Worm (Caenorhabditis elegans): ENCODE data around the gene str-252.

str-252 gene

DNA sequence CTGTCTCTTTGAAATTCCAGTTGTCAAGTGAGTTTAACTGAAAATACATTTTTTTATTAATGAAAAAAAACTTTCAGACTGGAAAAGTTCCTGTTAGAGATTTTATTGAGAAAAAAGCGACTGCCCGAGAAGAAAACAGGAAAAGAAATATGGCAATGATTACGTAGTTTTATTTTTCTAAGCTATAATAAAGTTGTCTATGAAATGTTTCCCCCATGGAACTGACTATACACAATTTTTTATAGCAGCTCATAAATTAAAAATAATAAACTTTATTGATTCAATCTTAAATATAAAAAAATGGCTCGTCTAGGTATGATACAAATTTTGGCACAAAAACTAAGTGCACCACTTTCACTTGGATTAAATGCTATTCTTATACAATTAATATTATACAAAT is 13.8 kb upstream of the str-252 start, which contains the start of gene C06B3.1:
Gene C06B3.1, plus strand, starts transcription at position 301 of the 400 bp plus-strand sequence.
- TF ChIP-seq fos-1 (tag; optimal IDR thresholded peaks at IDR 0.05) (no peak), lin-39 (tag; optimal IDR thresholded peaks at IDR 0.05) (no peak), nhr-25 (tag; optimal IDR thresholded peaks at IDR 0.05) (no peak), C34F6.9 (tag; optimal IDR thresholded peaks at IDR 0.05) (no peak), nhr-21 (tag; optimal IDR thresholded peaks at IDR 0.05) (no peak), elt-1 (tag; optimal IDR thresholded peaks at IDR 0.05) (no peak), nhr-77 (tag; optimal IDR thresholded peaks at IDR 0.05) (no peak), ZK546.5 (tag; optimal IDR thresholded peaks at IDR 0.05) (no peak), zag-1 (tag; optimal IDR thresholded peaks at IDR 0.05) (no peak), lin-13 (GFP tag; optimal IDR thresholded peaks at IDR 0.05) (no peak)

DNA sequence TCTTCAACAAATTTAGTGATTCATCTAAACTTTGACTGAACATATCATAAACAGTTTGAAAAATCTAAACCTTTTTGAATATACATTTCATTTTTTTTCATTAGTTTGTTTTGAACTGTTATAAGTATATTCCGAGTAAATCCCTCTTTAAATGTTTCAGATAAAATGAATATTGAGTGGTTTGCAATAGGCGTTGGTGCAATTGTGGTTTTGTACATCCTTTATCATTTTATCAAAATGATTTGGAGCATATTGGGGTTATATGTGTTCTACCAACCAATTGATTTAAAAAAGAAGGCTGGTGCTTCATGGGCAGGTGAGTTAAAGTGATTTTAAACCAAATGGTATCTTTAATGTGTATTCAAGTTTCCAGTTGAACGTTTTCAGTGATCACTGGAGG is 11.8 kb upstream of the str-252 start, which contains the start of gene stdh-3:
Gene stdh-3, plus strand, starts transcription at position 166 of the 400 bp plus-strand sequence.
- TF ChIP-seq blmp-1 (tag; optimal IDR thresholded peaks at IDR 0.05; ENCODE audit: insufficient read depth) (no peak), dmd-4 (tag; optimal IDR thresholded peaks at IDR 0.05) (no peak), nhr-6 (tag; optimal IDR thresholded peaks at IDR 0.05) (no peak), unc-55 (GFP tag; optimal IDR thresholded peaks at IDR 0.05) (no peak), peb-1 (tag; optimal IDR thresholded peaks at IDR 0.05) (no peak), C34F6.9 (tag; optimal IDR thresholded peaks at IDR 0.05) (no peak), ama-1 (optimal IDR thresholded peaks at IDR 0.05) (no peak), zag-1 (tag; optimal IDR thresholded peaks at IDR 0.05) (no peak), unc-62 (GFP tag; optimal IDR thresholded peaks at IDR 0.05) (no peak), Y55F3AM.14 (GFP tag; optimal IDR thresholded peaks at IDR 0.05) (no peak), gmeb-1 (tag; optimal IDR thresholded peaks at IDR 0.05) (no peak)

DNA sequence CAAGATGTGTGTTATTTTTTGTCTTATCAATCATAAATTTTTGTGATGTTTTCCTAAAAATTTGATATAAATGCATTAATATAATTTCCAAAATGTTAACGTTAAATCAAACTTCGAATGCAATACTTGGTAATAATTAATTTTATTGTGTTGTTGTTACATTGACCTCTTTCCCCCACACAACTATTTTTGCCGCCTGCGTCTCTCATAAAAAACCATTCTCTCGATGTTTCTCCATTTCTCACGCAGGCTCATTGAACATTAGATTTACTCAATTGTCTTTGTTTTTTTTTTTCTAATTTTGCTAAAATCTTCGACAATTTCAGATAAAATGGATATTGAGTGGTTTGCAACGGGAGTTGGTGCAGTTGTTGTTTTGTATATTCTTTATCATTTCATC is 10.1 kb upstream of the str-252 start, which contains the start of gene stdh-1:
Gene stdh-1, plus strand, starts transcription at position 327 of the 400 bp plus-strand sequence.
- TF ChIP-seq nhr-21 (tag; optimal IDR thresholded peaks at IDR 0.05) (peak; percentile 4), ztf-1 (GFP tag; conservative IDR thresholded peaks at IDR 0.05) (no peak), ama-1 (optimal IDR thresholded peaks at IDR 0.05) (no peak), nhr-77 (tag; optimal IDR thresholded peaks at IDR 0.05) (no peak), snpc-4 (tag; optimal IDR thresholded peaks at IDR 0.05) (no peak), F13H6.1 (tag; optimal IDR thresholded peaks at IDR 0.05) (no peak), blmp-1 (tag; optimal IDR thresholded peaks at IDR 0.05; ENCODE audit: insufficient read depth) (no peak), nhr-10 (tag; optimal IDR thresholded peaks at IDR 0.05) (no peak), nhr-6 (tag; optimal IDR thresholded peaks at IDR 0.05) (no peak), unc-62 (GFP tag; optimal IDR thresholded peaks at IDR 0.05) (no peak), C34F6.9 (tag; optimal IDR thresholded peaks at IDR 0.05) (peak; percentile 34), lin-11 (tag; optimal IDR thresholded peaks at IDR 0.05) (no peak), sma-9 (GFP tag; optimal IDR thresholded peaks at IDR 0.05) (peak; percentile 28), sma-9 (tag; optimal IDR thresholded peaks at IDR 0.05) (no peak), nhr-129 (tag; optimal IDR thresholded peaks at IDR 0.05) (peak; percentile 21)

DNA sequence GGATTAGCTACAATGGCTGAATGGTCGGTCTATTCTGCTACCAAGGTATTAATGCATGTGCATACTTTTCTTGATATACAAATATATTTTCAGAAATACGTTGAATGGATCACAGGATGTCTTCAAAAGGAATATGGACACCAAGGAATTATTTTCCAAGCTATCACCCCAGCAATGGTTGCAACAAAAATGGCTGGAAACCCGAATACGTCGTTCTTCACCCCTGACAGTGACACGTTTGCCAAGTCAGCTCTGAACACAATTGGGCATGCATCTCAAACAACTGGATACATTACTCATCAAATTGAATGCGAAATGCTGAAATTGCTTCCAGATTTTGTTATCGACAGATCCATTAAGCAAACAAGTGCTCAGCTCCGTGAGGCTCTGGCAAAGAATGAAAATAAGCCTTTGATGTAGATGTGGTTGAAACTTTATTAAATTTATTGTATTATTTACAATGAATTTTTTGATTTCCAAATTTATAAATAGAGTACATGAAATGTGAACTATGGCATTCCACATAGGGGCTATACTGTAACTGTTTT is 8.7 kb upstream of the str-252 start:
- TF ChIP-seq egl-27 (tag; optimal IDR thresholded peaks at IDR 0.05) (no peak), lin-13 (GFP tag; optimal IDR thresholded peaks at IDR 0.05) (peak; percentile 49), nhr-77 (tag; optimal IDR thresholded peaks at IDR 0.05) (no peak), dmd-4 (tag; optimal IDR thresholded peaks at IDR 0.05) (no peak), fos-1 (tag; optimal IDR thresholded peaks at IDR 0.05) (no peak), blmp-1 (tag; optimal IDR thresholded peaks at IDR 0.05; ENCODE audit: insufficient read depth) (no peak), lin-11 (tag; optimal IDR thresholded peaks at IDR 0.05) (no peak), aly-2 (tag; optimal IDR thresholded peaks at IDR 0.05) (no peak), unc-62 (GFP tag; optimal IDR thresholded peaks at IDR 0.05) (no peak), lsy-2 (tag; optimal IDR thresholded peaks at IDR 0.05) (peak in 1 of 2 experiments; percentile 60), ceh-82 (tag; optimal IDR thresholded peaks at IDR 0.05) (no peak), mbf-1 (tag; optimal IDR thresholded peaks at IDR 0.05) (no peak), nhr-23 (tag; optimal IDR thresholded peaks at IDR 0.05) (no peak), ztf-1 (GFP tag; conservative IDR thresholded peaks at IDR 0.05) (no peak), sma-3 (GFP tag; optimal IDR thresholded peaks at IDR 0.05) (peak; percentile 62), crh-2 (tag; optimal IDR thresholded peaks at IDR 0.05) (peak; percentile 62), ztf-11 (tag; optimal IDR thresholded peaks at IDR 0.05) (no peak), nhr-6 (tag; optimal IDR thresholded peaks at IDR 0.05) (no peak), Y55F3AM.14 (GFP tag; optimal IDR thresholded peaks at IDR 0.05) (peak; percentile 47), sem-4 (tag; optimal IDR thresholded peaks at IDR 0.05) (peak; percentile 17), ama-1 (optimal IDR thresholded peaks at IDR 0.05) (peak; percentile 96), nhr-12 (tag; optimal IDR thresholded peaks at IDR 0.05) (peak; percentile 35), unc-39 (tag; optimal IDR thresholded peaks at IDR 0.05) (no peak), sma-9 (GFP tag; optimal IDR thresholded peaks at IDR 0.05) (peak; percentile 42), sma-9 (tag; optimal IDR thresholded peaks at IDR 0.05) (no peak), ztf-4 (tag; optimal IDR thresholded peaks at IDR 0.05) (peak; percentile 53), nhr-25 (tag; optimal IDR thresholded peaks at IDR 0.05) (peak; percentile 22), ZK546.5 (tag; optimal IDR thresholded peaks at IDR 0.05) (no peak), F13H6.1 (tag; optimal IDR thresholded peaks at IDR 0.05) (peak; percentile 11), gmeb-1 (tag; optimal IDR thresholded peaks at IDR 0.05) (peak; percentile 64), lin-39 (tag; optimal IDR thresholded peaks at IDR 0.05) (no peak), mab-5 (tag; optimal IDR thresholded peaks at IDR 0.05) (no peak), nhr-21 (tag; optimal IDR thresholded peaks at IDR 0.05) (peak; percentile 46), peb-1 (tag; optimal IDR thresholded peaks at IDR 0.05) (no peak), nhr-237 (tag; optimal IDR thresholded peaks at IDR 0.05) (no peak), C34F6.9 (tag; optimal IDR thresholded peaks at IDR 0.05) (peak; percentile 21), nhr-129 (tag; optimal IDR thresholded peaks at IDR 0.05) (peak; percentile 58), snpc-4 (tag; optimal IDR thresholded peaks at IDR 0.05) (no peak)
